Worm (Caenorhabditis elegans) whole organism, L2 larva: Measurements from ENCODE around the gene C49F8.3.
"Not testable (repeated sequence)": the region's sequence is repeated elsewhere in the genome, so short reads cannot be mapped to it uniquely, and the experiment has no call there.

Source experiments
- aly-2 ChIP-seq: fragments of 150-350 bp; optimal IDR thresholded peaks from 2 replicates; lab custom pipeline; 2014; ENCODE audit warnings: missing biosample characterization, missing genetic modification characterization
- nhr-11 ChIP-seq: fragments of 150-350 bp; optimal IDR thresholded peaks from 2 replicates; lab custom pipeline; 2014; ENCODE audit warnings: missing biosample characterization, missing genetic modification characterization

DNA sequence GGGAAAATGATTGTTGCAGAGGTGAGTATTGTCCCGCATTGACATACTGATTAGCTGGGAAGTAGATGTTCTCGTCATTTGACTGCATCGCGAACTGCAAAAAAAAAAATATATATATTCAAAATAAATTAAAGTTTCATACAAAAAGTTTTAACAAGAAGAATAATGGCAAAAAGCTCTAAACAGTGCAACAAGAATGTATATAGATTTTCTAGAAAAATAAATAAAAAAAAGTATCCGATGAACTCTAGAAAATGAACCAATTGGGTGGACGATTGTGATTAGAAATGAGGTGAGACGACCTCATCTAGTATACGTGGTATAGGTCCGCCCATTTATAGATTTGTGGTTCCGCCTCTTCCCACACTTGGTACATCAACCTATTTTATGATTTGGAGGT lies 41.4 kb upstream of the C49F8.3 start, which contains the start of gene fkh-4:
- not testable (repeated sequence) for TF ChIP-seq nhr-11 (tag; lab: Kevin White, UChicago); aly-2
